Fruit fly (Drosophila melanogaster): ENCODE measurements around the gene CG6204.

- TF ChIP-seq CG8478 (optimal IDR thresholded peaks at IDR 0.05) (no peak), CTCF (optimal IDR thresholded peaks at IDR 0.05) (no peak)
Measured at dm6 chr3R:24144542-24144941, 49.1 kb upstream of the CG6204 start.

Measured in S2 (cell line).